Fruit fly (Drosophila melanogaster) whole organism, wandering third instar larva: ENCODE results near the gene Act88F.

Experiments
- Abd-B ChIP-seq: fragments of >200 bp; optimal IDR thresholded peaks from 2 replicates; lab custom pipeline; 2017; ENCODE audit warnings: missing biosample characterization, missing genetic modification characterization
- CG32264 ChIP-seq: fragments of 200-800 bp; sonication (Bioruptor generic); optimal IDR thresholded peaks from 2 replicates; lab custom pipeline; 2016; ENCODE audit warnings: missing biosample characterization, missing genetic modification characterization
- CG9705 ChIP-seq: fragments of 200-800 bp; sonication (Bioruptor generic); optimal IDR thresholded peaks from 2 replicates; lab custom pipeline; 2018; ENCODE audit warnings: missing biosample characterization, mild to moderate bottlenecking, missing genetic modification characterization
- CrebA ChIP-seq: fragments of 200-800 bp; sonication (Bioruptor generic); optimal IDR thresholded peaks from 2 replicates; lab custom pipeline; 2016; ENCODE audit warnings: missing biosample characterization, mild to moderate bottlenecking, missing genetic modification characterization, borderline replicate concordance
- Dfd ChIP-seq: fragments of >200 bp; optimal IDR thresholded peaks from 2 replicates; lab custom pipeline; 2017; ENCODE audit warnings: missing biosample characterization, missing genetic modification characterization
- Dif ChIP-seq: fragments of 200-275, 200-300 bp; sonication (Bioruptor generic); optimal IDR thresholded peaks from 2 replicates; lab custom pipeline; 2018; ENCODE audit warnings: missing biosample characterization, missing genetic modification characterization; ENCODE audit not compliant: partially characterized antibody
- GATAd ChIP-seq: sonication (Bioruptor generic); optimal IDR thresholded peaks from 2 replicates; lab custom pipeline; 2016; ENCODE audit warnings: missing biosample characterization, missing genetic modification characterization
- HLH106 ChIP-seq: fragments of 200-800 bp; optimal IDR thresholded peaks from 3 replicates; lab custom pipeline; 2019; ENCODE audit warnings: missing biosample characterization, mild to moderate bottlenecking, missing genetic modification characterization, moderate library complexity
- Hnf4 ChIP-seq: fragments of 200-800 bp; sonication (Bioruptor generic); optimal IDR thresholded peaks from 2 replicates; lab custom pipeline; 2016; ENCODE audit warnings: missing biosample characterization, mild to moderate bottlenecking, missing genetic modification characterization
- Hr83 ChIP-seq: fragments of 200-300 bp; sonication (Bioruptor generic); optimal IDR thresholded peaks from 2 replicates; lab custom pipeline; 2016; ENCODE audit warnings: missing biosample characterization, mild to moderate bottlenecking, missing genetic modification characterization, moderate library complexity; ENCODE audit not compliant: poor library complexity, severe bottlenecking
- Jra ChIP-seq: sonication (Bioruptor generic); optimal IDR thresholded peaks from 2 replicates; lab custom pipeline; 2016; ENCODE audit warnings: missing biosample characterization, missing genetic modification characterization
- Mio ChIP-seq: sonication (Bioruptor generic); optimal IDR thresholded peaks from 2 replicates; lab custom pipeline; 2016; ENCODE audit warnings: missing biosample characterization, missing genetic modification characterization
- Myc ChIP-seq: fragments of >200 bp; optimal IDR thresholded peaks from 2 replicates; lab custom pipeline; 2017
- N ChIP-seq: fragments of >200 bp; optimal IDR thresholded peaks from 2 replicates; lab custom pipeline; 2018; ENCODE audit warnings: missing biosample characterization, missing external identifiers, missing genetic modification characterization
- OdsH ChIP-seq: fragments of 200-800 bp; sonication (Bioruptor generic); optimal IDR thresholded peaks from 2 replicates; lab custom pipeline; 2016; ENCODE audit warnings: missing biosample characterization, mild to moderate bottlenecking, missing genetic modification characterization
- Rel ChIP-seq, 2 experiments: fragments of 200-800 bp; sonication (Bioruptor generic) in 1 of 2; optimal IDR thresholded peaks; 2 replicates in 1 of 2; 3 replicates in 1 of 2; lab custom pipeline; 2016 to 2019; ENCODE audit warnings: mild to moderate bottlenecking in 2 of 2, missing biosample characterization in 2 of 2, missing genetic modification characterization in 2 of 2, moderate library complexity in 1 of 2
- Sp1 ChIP-seq: fragments of 200-800 bp; sonication (Bioruptor generic); optimal IDR thresholded peaks from 3 replicates; lab custom pipeline; 2019; ENCODE audit warnings: missing biosample characterization, mild to moderate bottlenecking, missing genetic modification characterization, moderate library complexity
- Vsx2 ChIP-seq: fragments of 200-300, 225-300 bp; sonication (Bioruptor generic); optimal IDR thresholded peaks from 2 replicates; lab custom pipeline; 2018; ENCODE audit warnings: missing biosample characterization, missing genetic modification characterization; ENCODE audit not compliant: partially characterized antibody
- br ChIP-seq: fragments of 200-800 bp; sonication (Bioruptor generic); optimal IDR thresholded peaks from 2 replicates; lab custom pipeline; 2016; ENCODE audit warnings: missing biosample characterization, missing genetic modification characterization
- brk ChIP-seq: fragments of 200-800 bp; sonication (Bioruptor generic); optimal IDR thresholded peaks from 2 replicates; lab custom pipeline; 2016; ENCODE audit warnings: missing biosample characterization, mild to moderate bottlenecking, missing genetic modification characterization
- dl ChIP-seq, 2 experiments: fragments of 175-275, 200-275 bp in 1 of 2; fragments of 200-275 bp in 1 of 2; sonication (Bioruptor generic); optimal IDR thresholded peaks; lab custom pipeline; 2018; ENCODE audit warnings: mild to moderate bottlenecking in 2 of 2, missing biosample characterization in 2 of 2, missing genetic modification characterization in 2 of 2, moderate library complexity in 2 of 2; ENCODE audit not compliant: partially characterized antibody in 2 of 2, insufficient read depth in 1 of 2
- dmrt93B ChIP-seq: fragments of 200-800 bp; sonication (Bioruptor generic); optimal IDR thresholded peaks from 2 replicates; lab custom pipeline; 2018; ENCODE audit warnings: missing biosample characterization, mild to moderate bottlenecking, missing genetic modification characterization
- dsf ChIP-seq: sonication (Bioruptor generic); optimal IDR thresholded peaks from 2 replicates; lab custom pipeline; 2016; ENCODE audit warnings: missing biosample characterization, missing genetic modification characterization, borderline replicate concordance
- ey ChIP-seq: fragments of 200-800 bp; sonication (Bioruptor generic); optimal IDR thresholded peaks from 2 replicates; lab custom pipeline; 2016; ENCODE audit warnings: missing biosample characterization, missing genetic modification characterization
- foxo ChIP-seq, 2 experiments: fragments of 200-800 bp; sonication (Bioruptor generic); optimal IDR thresholded peaks; 2 replicates in 1 of 2; 3 replicates in 1 of 2; lab custom pipeline; 2016 to 2017; ENCODE audit warnings: missing biosample characterization in 2 of 2, missing genetic modification characterization in 2 of 2
- jim ChIP-seq: fragments of 175-275, 200-325 bp; sonication (Bioruptor generic); optimal IDR thresholded peaks from 2 replicates; lab custom pipeline; 2016; ENCODE audit warnings: missing biosample characterization, mild to moderate bottlenecking, missing genetic modification characterization
- lola ChIP-seq: fragments of >200 bp; optimal IDR thresholded peaks from 2 replicates; lab custom pipeline; 2017; ENCODE audit warnings: missing biosample characterization, missing genetic modification characterization
- pan ChIP-seq: fragments of >200 bp; optimal IDR thresholded peaks from 2 replicates; lab custom pipeline; 2017
- psq ChIP-seq: fragments of 200-800 bp; sonication (Bioruptor generic); optimal IDR thresholded peaks from 3 replicates; lab custom pipeline; 2017; ENCODE audit warnings: missing biosample characterization, mild to moderate bottlenecking, missing genetic modification characterization, moderate library complexity
- rgr ChIP-seq: fragments of 200-800 bp; sonication (Bioruptor generic); optimal IDR thresholded peaks from 3 replicates; lab custom pipeline; 2016; ENCODE audit warnings: missing biosample characterization, mild to moderate bottlenecking, missing genetic modification characterization
- sage ChIP-seq: fragments of 200-800 bp; sonication (Bioruptor generic); optimal IDR thresholded peaks from 2 replicates; lab custom pipeline; 2016; ENCODE audit warnings: missing biosample characterization, mild to moderate bottlenecking, missing genetic modification characterization
- sv ChIP-seq: fragments of 200-800 bp; sonication (Bioruptor generic); optimal IDR thresholded peaks from 3 replicates; lab custom pipeline; 2016; ENCODE audit warnings: missing biosample characterization, missing genetic modification characterization
- tai ChIP-seq: sonication (Bioruptor generic); optimal IDR thresholded peaks from 2 replicates; lab custom pipeline; 2016; ENCODE audit warnings: missing biosample characterization, missing genetic modification characterization
- usp ChIP-seq: fragments of >200 bp; optimal IDR thresholded peaks from 2 replicates; lab custom pipeline; 2017; ENCODE audit warnings: missing biosample characterization, missing genetic modification characterization
- woc ChIP-seq: sonication (Bioruptor generic); optimal IDR thresholded peaks from 2 replicates; lab custom pipeline; 2016; ENCODE audit warnings: missing biosample characterization, mild to moderate bottlenecking, missing genetic modification characterization

Gene Act88F

dm6 chr3R:15439669-15440068, at the start of gene Act88F:
Gene Act88F, plus strand, starts transcription at chr3R:15439969.
- TF ChIP-seq psq (GFP tag; lab: Kevin White, UChicago) (no peak), OdsH (GFP tag; lab: Kevin White, UChicago) (no peak), CG9705 (GFP tag; lab: Kevin White, UChicago) (no peak), dsf (GFP tag; lab: Kevin White, UChicago) (no peak)

- TF ChIP-seq Hnf4 (no peak), Dfd (GFP tag; lab: Kevin White, UChicago) (peak; percentile 99)
Observed at dm6 chr3R:15393206-15393805, 46.5 kb upstream of the Act88F start.

- TF ChIP-seq Jra (GFP tag; lab: Kevin White, UChicago) (no peak), sv (GFP tag; lab: Kevin White, UChicago) (no peak), Myc (lab: Kevin White, UChicago) (no peak), rgr (no peak), Mio (GFP tag; lab: Kevin White, UChicago) (no peak)
Observed at dm6 chr3R:15402654-15403053, 37.1 kb upstream of the Act88F start.

- TF ChIP-seq CrebA: no peak
- no peak for TF ChIP-seq Rel (GFP tag; optimal IDR thresholded peaks at IDR 0.05; lab: Kevin White, UChicago)
- no peak for TF ChIP-seq Rel (tag; optimal IDR thresholded peaks at IDR 0.05; lab: Kevin White, UChicago)
- no peak for TF ChIP-seq lola
- no peak for TF ChIP-seq dl (GFP tag; optimal IDR thresholded peaks at IDR 0.05; lab: Kevin White, UChicago; ENCODE audit: insufficient read depth in 1 of 2, partially characterized antibody in 2 of 2)
- TF ChIP-seq Jra (GFP tag; lab: Kevin White, UChicago): no peak
- no peak for TF ChIP-seq CG32264 (GFP tag; lab: Kevin White, UChicago)
- no peak for TF ChIP-seq Abd-B
- TF ChIP-seq jim: no peak
- no peak for TF ChIP-seq Mio (GFP tag; lab: Kevin White, UChicago)
- TF ChIP-seq foxo (GFP tag; optimal IDR thresholded peaks at IDR 0.05; lab: Kevin White, UChicago): no peak
- no peak for TF ChIP-seq Hnf4
Observed at dm6 chr3R:15406393-15406792, 33.4 kb upstream of the Act88F start.

dm6 chr3R:15407020-15407501, 32.7 kb upstream of the Act88F start, which contains the start of gene CG6125:
Gene CG6125, minus strand, starts transcription at chr3R:15407070.
- no peak for TF ChIP-seq Sp1 (GFP tag; lab: Kevin White, UChicago)
- no peak for TF ChIP-seq woc (GFP tag; lab: Kevin White, UChicago)
- TF ChIP-seq sage: no peak
- TF ChIP-seq rgr: no peak
- no peak for TF ChIP-seq usp (GFP tag; lab: Kevin White, UChicago)
- no peak for TF ChIP-seq sv (GFP tag; lab: Kevin White, UChicago)
- TF ChIP-seq foxo (GFP tag; optimal IDR thresholded peaks at IDR 0.05; lab: Kevin White, UChicago): no peak
- TF ChIP-seq Myc (lab: Kevin White, UChicago): no peak
- no peak for TF ChIP-seq dsf (GFP tag; lab: Kevin White, UChicago)
- no peak for TF ChIP-seq psq (GFP tag; lab: Kevin White, UChicago)

dm6 chr3R:15408131-15408731, 31.5 kb upstream of the Act88F start, which contains the start of gene Atx2:
Gene Atx2, plus strand, starts transcription at chr3R:15408423.
- TF ChIP-seq OdsH (GFP tag; lab: Kevin White, UChicago) (peak; percentile 35), ey (GFP tag; lab: Kevin White, UChicago) (no peak), woc (GFP tag; lab: Kevin White, UChicago) (no peak), CrebA (no peak), HLH106 (peak; percentile 14), dl (GFP tag; optimal IDR thresholded peaks at IDR 0.05; lab: Kevin White, UChicago; ENCODE audit: insufficient read depth in 1 of 2, partially characterized antibody in 2 of 2) (no peak), Hr83 (GFP tag; lab: Kevin White, UChicago) (peak; percentile 21), sv (GFP tag; lab: Kevin White, UChicago) (peak; percentile 16), Dif (GFP tag; lab: Kevin White, UChicago) (no peak), Vsx2 (no peak), Jra (GFP tag; lab: Kevin White, UChicago) (no peak), Sp1 (GFP tag; lab: Kevin White, UChicago) (peak; percentile 17), jim (no peak), Myc (lab: Kevin White, UChicago) (peak; percentile 13), lola (no peak), br (peak; percentile 29), Mio (GFP tag; lab: Kevin White, UChicago) (no peak), Dfd (GFP tag; lab: Kevin White, UChicago) (no peak), dsf (GFP tag; lab: Kevin White, UChicago) (no peak), pan (lab: Kevin White, UChicago) (no peak), brk (GFP tag; lab: Kevin White, UChicago) (no peak), foxo (GFP tag; optimal IDR thresholded peaks at IDR 0.05; lab: Kevin White, UChicago) (peak in 1 of 2 experiments; percentile 50), sage (no peak), GATAd (GFP tag; lab: Kevin White, UChicago) (no peak), tai (GFP tag; lab: Kevin White, UChicago) (no peak), usp (GFP tag; lab: Kevin White, UChicago) (no peak), N (GFP tag; lab: Kevin White, UChicago) (no peak), dmrt93B (GFP tag; lab: Kevin White, UChicago) (peak; percentile 17)
